Fruit fly (Drosophila melanogaster) whole organism, embryonic: ENCODE measurements around the gene CG10053.

Source experiments
- Adf1 ChIP-seq: fragments of 200-800 bp; sonication (Bioruptor generic); IDR thresholded peaks from 2 replicates; pipeline ENCODE4 v1.3.6; 2022; ENCODE audit warnings: missing biosample characterization, missing genetic modification characterization
- Antp ChIP-seq: fragments of 200-800 bp; sonication (Bioruptor generic); optimal IDR thresholded peaks from 3 replicates; lab custom pipeline; 2016; ENCODE audit warnings: missing biosample characterization, missing genetic modification characterization
- Atf6 ChIP-seq: fragments of 200-800 bp; sonication (Bioruptor generic); IDR thresholded peaks from 2 replicates; pipeline ENCODE4 v1.3.6; 2022; ENCODE audit warnings: missing biosample characterization, missing genetic modification characterization
- CG10543 ChIP-seq: fragments of 200-800 bp; sonication (Bioruptor generic); optimal IDR thresholded peaks from 3 replicates; lab custom pipeline; 2017; ENCODE audit warnings: missing biosample characterization, mild to moderate bottlenecking, missing genetic modification characterization, moderate library complexity
- CG12744 ChIP-seq: fragments of 200-800 bp; sonication (Bioruptor generic); optimal IDR thresholded peaks from 2 replicates; lab custom pipeline; 2016; ENCODE audit warnings: missing biosample characterization, missing genetic modification characterization
- CG13424 ChIP-seq: fragments of 200-800 bp; sonication (Bioruptor generic); optimal IDR thresholded peaks from 2 replicates; lab custom pipeline; 2019; ENCODE audit warnings: missing biosample characterization, mild to moderate bottlenecking, missing genetic modification characterization, moderate library complexity
- CG13775 ChIP-seq: fragments of 200-800 bp; sonication (Bioruptor generic); optimal IDR thresholded peaks from 3 replicates; lab custom pipeline; 2017; ENCODE audit warnings: missing biosample characterization, mild to moderate bottlenecking, missing genetic modification characterization
- CG16813 ChIP-seq: fragments of 200-800 bp; sonication (Bioruptor generic); IDR thresholded peaks from 3 replicates; pipeline ENCODE4 v1.3.6; 2022; ENCODE audit warnings: missing biosample characterization, missing genetic modification characterization; ENCODE audit not compliant: partially characterized antibody
- CG2199 ChIP-seq: fragments of 200-800 bp; sonication (Bioruptor generic); IDR thresholded peaks from 3 replicates; pipeline ENCODE4 v1.3.6; 2022; ENCODE audit warnings: missing biosample characterization, missing genetic modification characterization
- CG3281 ChIP-seq: fragments of 200-800 bp; sonication (Bioruptor generic); optimal IDR thresholded peaks from 3 replicates; lab custom pipeline; 2017; ENCODE audit warnings: missing biosample characterization, mild to moderate bottlenecking, missing genetic modification characterization
- CG4328 ChIP-seq: fragments of 200-800 bp; sonication (Bioruptor generic); optimal IDR thresholded peaks from 3 replicates; lab custom pipeline; 2017; ENCODE audit warnings: missing biosample characterization, missing genetic modification reagents, missing genetic modification characterization
- CG4360 ChIP-seq: fragments of 200-800 bp; sonication (Bioruptor generic); IDR thresholded peaks from 2 replicates; pipeline ENCODE4 v1.3.6; 2022; ENCODE audit warnings: missing biosample characterization, missing genetic modification characterization
- CG8478 ChIP-seq: fragments of >200 bp; optimal IDR thresholded peaks from 2 replicates; lab custom pipeline; 2018
- CG9215 ChIP-seq: fragments of 200-800 bp; sonication (Bioruptor generic); IDR thresholded peaks from 2 replicates; pipeline ENCODE4 v1.3.6; 2022; ENCODE audit warnings: missing biosample characterization, missing genetic modification characterization
- CG9437 ChIP-seq: fragments of 200-800 bp; sonication (Bioruptor generic); optimal IDR thresholded peaks from 2 replicates; lab custom pipeline; 2018; ENCODE audit warnings: missing biosample characterization, mild to moderate bottlenecking, missing genetic modification characterization
- Dfd ChIP-seq, 2 experiments: fragments of >200 bp; optimal IDR thresholded peaks; 2 replicates each; lab custom pipeline; 2017; ENCODE audit warnings: missing biosample characterization in 2 of 2, missing genetic modification characterization in 2 of 2
- Ets65A ChIP-seq: fragments of 200-800 bp; sonication (Bioruptor generic); peaks from one replicate; lab custom pipeline; 2016; ENCODE audit warnings: missing biosample characterization, missing genetic modification characterization
- Hey ChIP-seq: fragments of 200-800 bp; sonication (Bioruptor generic); optimal IDR thresholded peaks from 3 replicates; lab custom pipeline; 2018; ENCODE audit warnings: missing biosample characterization, mild to moderate bottlenecking, missing genetic modification characterization
- Hr39 ChIP-seq: fragments of >200 bp; optimal IDR thresholded peaks from 2 replicates; lab custom pipeline; 2017
- MTF-1 ChIP-seq: fragments of 200-800 bp; sonication (Bioruptor generic); optimal IDR thresholded peaks from 2 replicates; lab custom pipeline; 2018; ENCODE audit warnings: missing biosample characterization, mild to moderate bottlenecking, missing genetic modification characterization, borderline replicate concordance
- Sox102F ChIP-seq: fragments of 200-800 bp; sonication (Bioruptor generic); optimal IDR thresholded peaks from 2 replicates; lab custom pipeline; 2018; ENCODE audit warnings: missing biosample characterization, mild to moderate bottlenecking, missing genetic modification characterization, moderate library complexity
- Trl ChIP-seq, 3 experiments: fragments of >200 bp in 2 of 3; fragments of 200-800 bp in 1 of 3; sonication (Bioruptor generic) in 1 of 3; optimal IDR thresholded peaks; 2 replicates in 1 of 3; 3 replicates in 2 of 3; lab custom pipeline; 2016 to 2017; ENCODE audit warnings: missing biosample characterization in 1 of 3, missing genetic modification characterization in 1 of 3
- Xbp1 ChIP-seq: fragments of 200-800 bp; sonication (Bioruptor generic); optimal IDR thresholded peaks from 3 replicates; lab custom pipeline; 2016; ENCODE audit warnings: missing biosample characterization, mild to moderate bottlenecking, missing genetic modification characterization
- chm ChIP-seq: fragments of 200-800 bp; sonication (Bioruptor generic); IDR thresholded peaks from 2 replicates; pipeline ENCODE4 v1.3.6; 2022; ENCODE audit warnings: missing biosample characterization, missing genetic modification characterization
- fu2 ChIP-seq: fragments of 200-800 bp; sonication (Bioruptor generic); optimal IDR thresholded peaks from 2 replicates; lab custom pipeline; 2016; ENCODE audit warnings: missing biosample characterization, missing genetic modification characterization
- gcm2 ChIP-seq: fragments of 200-800 bp; sonication (Bioruptor generic); optimal IDR thresholded peaks from 2 replicates; lab custom pipeline; 2016; ENCODE audit warnings: missing biosample characterization, missing genetic modification characterization
- inv ChIP-seq: fragments of 200-800 bp; sonication (Bioruptor generic); IDR thresholded peaks from 2 replicates; pipeline ENCODE4 v1.3.6; 2022; ENCODE audit warnings: missing biosample characterization, missing genetic modification characterization; ENCODE audit not compliant: partially characterized antibody
- kah ChIP-seq: fragments of 200-800 bp; sonication (Bioruptor generic); optimal IDR thresholded peaks from 2 replicates; lab custom pipeline; 2018; ENCODE audit warnings: missing biosample characterization, mild to moderate bottlenecking, missing genetic modification characterization
- nom ChIP-seq: fragments of 200-800 bp; sonication (Bioruptor generic); optimal IDR thresholded peaks from 2 replicates; lab custom pipeline; 2017; ENCODE audit warnings: missing biosample characterization, missing genetic modification characterization, mild to moderate bottlenecking, moderate library complexity, missing genetic modification reagents
- odd ChIP-seq: fragments of 200-800 bp; sonication (Bioruptor generic); optimal IDR thresholded peaks from 2 replicates; lab custom pipeline; 2017; ENCODE audit warnings: missing biosample characterization, mild to moderate bottlenecking, missing genetic modification characterization
- peb ChIP-seq: fragments of 200-800 bp; sonication (Bioruptor generic); IDR thresholded peaks from 2 replicates; pipeline ENCODE4 v1.3.6; 2022; ENCODE audit warnings: missing biosample characterization, missing genetic modification characterization
- run ChIP-seq: fragments of 200-800 bp; sonication (Bioruptor generic); optimal IDR thresholded peaks from 3 replicates; lab custom pipeline; 2018; ENCODE audit warnings: missing biosample characterization, mild to moderate bottlenecking, missing genetic modification characterization
- sd ChIP-seq: fragments of 200-800 bp; sonication (Bioruptor generic); optimal IDR thresholded peaks from 3 replicates; lab custom pipeline; 2018; ENCODE audit warnings: missing biosample characterization, mild to moderate bottlenecking, missing genetic modification characterization, moderate library complexity
- sqz ChIP-seq: fragments of 200-800 bp; sonication (Bioruptor generic); optimal IDR thresholded peaks from 3 replicates; lab custom pipeline; 2018; ENCODE audit warnings: missing biosample characterization, mild to moderate bottlenecking, missing genetic modification characterization
- ttk ChIP-seq: fragments of 200-800 bp; sonication (Bioruptor generic); IDR thresholded peaks from 2 replicates; pipeline ENCODE4 v2.1.2; 2022; ENCODE audit warnings: missing biosample characterization, missing genetic modification characterization
- zen ChIP-seq: fragments of 200-800 bp; sonication (Bioruptor generic); optimal IDR thresholded peaks from 3 replicates; lab custom pipeline; 2018; ENCODE audit warnings: missing biosample characterization, mild to moderate bottlenecking, missing genetic modification characterization, moderate library complexity

Gene CG10053

DNA sequence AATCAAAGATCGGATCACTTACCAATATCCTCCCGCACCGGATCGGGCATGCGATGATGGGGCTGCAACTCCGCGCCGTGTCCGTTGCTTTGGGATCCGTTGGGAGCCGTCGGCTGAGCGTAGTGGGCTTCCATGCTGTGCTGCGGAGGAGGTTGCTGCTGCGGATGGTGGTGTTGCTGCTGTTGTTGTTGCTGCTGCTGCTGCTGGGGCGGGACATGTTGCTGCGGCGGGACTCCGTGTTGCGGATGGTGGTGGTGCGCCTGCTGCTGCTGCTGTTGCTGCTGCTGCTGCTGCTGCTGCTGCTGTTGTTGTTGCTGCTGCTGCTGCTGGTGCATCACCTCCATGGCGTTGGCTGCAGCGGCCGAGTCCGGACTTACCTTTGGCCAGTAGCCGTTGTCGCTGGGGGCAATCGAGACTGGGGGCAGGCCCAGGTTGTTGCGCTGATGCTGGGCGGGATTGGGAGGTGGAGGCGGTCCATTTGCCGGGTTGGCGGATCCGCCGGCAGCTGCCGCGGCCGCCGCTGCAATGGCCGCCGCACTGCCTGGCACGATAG, 28.2 kb downstream of the CG10053 start:
- TF ChIP-seq CG12744 (GFP tag; lab: Kevin White, UChicago): no peak
- TF ChIP-seq CG9215: 0 out of 2 replicates have a peak, but pooled peaks have one; percentile 22
- peak in 1 of 2 experiments; percentile 69 for TF ChIP-seq Dfd (GFP tag; optimal IDR thresholded peaks at IDR 0.05; lab: Kevin White, UChicago)
- TF ChIP-seq MTF-1 (GFP tag; lab: Kevin White, UChicago): no peak
- no peak for TF ChIP-seq ttk
- TF ChIP-seq Ets65A: peak; percentile 60

- TF ChIP-seq Ets65A: peak; percentile 17
- TF ChIP-seq peb (GFP tag; lab: Robert Waterston, UW): no peak
- TF ChIP-seq Hr39 (lab: Kevin White, UChicago): peak; percentile 53
- TF ChIP-seq CG8478: peak; percentile 40
Observed at dm6 chr3R:7276782-7277181, 29.9 kb downstream of the CG10053 start.

- TF ChIP-seq nom (GFP tag; lab: Kevin White, UChicago): peak; percentile 23
- TF ChIP-seq CG13775 (GFP tag; lab: Kevin White, UChicago): no peak
- TF ChIP-seq Xbp1 (GFP tag; lab: Kevin White, UChicago): no peak
- no peak for TF ChIP-seq CG2199 (GFP tag; lab: Robert Waterston, UW)
- TF ChIP-seq CG16813: no peak
- TF ChIP-seq CG13424: no peak
- TF ChIP-seq Sox102F (GFP tag; lab: Kevin White, UChicago): no peak
- TF ChIP-seq zen (tag; lab: Kevin White, UChicago): no peak
- no peak for TF ChIP-seq inv (GFP tag; lab: Robert Waterston, UW)
- TF ChIP-seq Adf1 (GFP tag; lab: Robert Waterston, UW): peak; percentile 89
- 0 out of 2 replicates have a peak, but pooled peaks have one; percentile 9 for TF ChIP-seq CG9215
- 0 out of 2 replicates have a peak, but pooled peaks have one; percentile 24 for TF ChIP-seq CG4360 (GFP tag; lab: Robert Waterston, UW)
- no peak for TF ChIP-seq Atf6 (GFP tag; lab: Robert Waterston, UW)
- TF ChIP-seq chm (GFP tag; lab: Robert Waterston, UW): no peak
- no peak for TF ChIP-seq fu2 (GFP tag; lab: Kevin White, UChicago)
- TF ChIP-seq Trl (optimal IDR thresholded peaks at IDR 0.05; lab: Kevin White, UChicago): no peak
- TF ChIP-seq Trl (GFP tag; optimal IDR thresholded peaks at IDR 0.05; lab: Kevin White, UChicago): no peak
- no peak for TF ChIP-seq sd
- no peak for TF ChIP-seq run (tag; lab: Kevin White, UChicago)
- TF ChIP-seq odd (GFP tag; lab: Kevin White, UChicago): no peak
- TF ChIP-seq CG4328 (GFP tag; lab: Kevin White, UChicago): no peak
- no peak for TF ChIP-seq CG9437 (GFP tag; lab: Kevin White, UChicago)
- TF ChIP-seq Hey (tag; lab: Kevin White, UChicago): no peak
- TF ChIP-seq gcm2: no peak
- TF ChIP-seq sqz: peak; percentile 92
- TF ChIP-seq kah (GFP tag; lab: Kevin White, UChicago): no peak
Observed at dm6 chr3R:7282244-7282890, 35.5 kb downstream of the CG10053 start.

- TF ChIP-seq Antp (no peak), CG3281 (no peak), CG10543 (GFP tag; lab: Kevin White, UChicago) (no peak), Sox102F (GFP tag; lab: Kevin White, UChicago) (no peak)
Observed at dm6 chr3R:7285662-7286061, 38.8 kb downstream of the CG10053 start, which contains the start of gene RacGAP84C. RacGAP84C (plus strand) TSS chr3R:7285962.
